Worm (Caenorhabditis elegans): ENCODE data around the gene B0250.7.

Gene B0250.7

ce11 chrV:20475029-20475428 lies 832 bp downstream of the B0250.7 start:
- TF ChIP-seq Y95B8A.8 (GFP tag; IDR thresholded peaks at IDR 0.05) (no peak), somi-1 (GFP tag; optimal IDR thresholded peaks at IDR 0.05) (no peak), Y53G8AR.9 (GFP tag; conservative IDR thresholded peaks at IDR 0.05) (no peak), Y67H2A.10 (GFP tag; conservative IDR thresholded peaks at IDR 0.05) (no peak), sdz-38 (tag; optimal IDR thresholded peaks at IDR 0.05) (no peak), xnd-1 (tag; optimal IDR thresholded peaks at IDR 0.05) (no peak), ztf-22 (GFP tag; optimal IDR thresholded peaks at IDR 0.05) (no peak), madf-6 (GFP tag; IDR thresholded peaks at IDR 0.05) (no peak), hlh-12 (tag; optimal IDR thresholded peaks at IDR 0.05) (no peak), tbp1 (GFP tag; optimal IDR thresholded peaks at IDR 0.05) (no peak), lin-40 (tag; optimal IDR thresholded peaks at IDR 0.05) (no peak), nhr-80 (tag; optimal IDR thresholded peaks at IDR 0.05) (no peak), ztf-25 (GFP tag; IDR thresholded peaks at IDR 0.05) (no peak), lag-1 (GFP tag; IDR thresholded peaks at IDR 0.05) (no peak), hmg-1.2 (GFP tag; IDR thresholded peaks at IDR 0.05) (no peak), ceh-91 (GFP tag; IDR thresholded peaks at IDR 0.05) (no peak), snpc-4 (GFP tag; optimal IDR thresholded peaks at IDR 0.05) (no peak), snpc-4 (tag; optimal IDR thresholded peaks at IDR 0.05) (no peak), dpl-1 (GFP tag; optimal IDR thresholded peaks at IDR 0.05) (no peak)

ce11 chrV:20470385-20470784 lies 5.5 kb downstream of the B0250.7 start, which contains the start of gene B0250.8:
B0250.8 (minus strand) TSS chrV:20470485.
- TF ChIP-seq lir-1 (GFP tag; conservative IDR thresholded peaks at IDR 0.05), result no peak
- no peak for TF ChIP-seq egrh-3 (GFP tag; IDR thresholded peaks at IDR 0.05)
- no peak for TF ChIP-seq madf-8 (GFP tag; conservative IDR thresholded peaks at IDR 0.05)
- no peak for TF ChIP-seq Y95B8A.8 (GFP tag; IDR thresholded peaks at IDR 0.05)
- TF ChIP-seq ama-1 (optimal IDR thresholded peaks at IDR 0.05), result no peak
- TF ChIP-seq ama-1 (GFP tag; optimal IDR thresholded peaks at IDR 0.05), result no peak
- no peak for TF ChIP-seq let-607 (tag; optimal IDR thresholded peaks at IDR 0.05)
- TF ChIP-seq hrde-1 (tag; optimal IDR thresholded peaks at IDR 0.05; ENCODE audit: borderline replicate concordance), result no peak
- TF ChIP-seq B0019.2 (GFP tag; conservative IDR thresholded peaks at IDR 0.05), result no peak
- TF ChIP-seq F37B4.10 (GFP tag; IDR thresholded peaks at IDR 0.05), result no peak
- TF ChIP-seq chd-7 (tag; optimal IDR thresholded peaks at IDR 0.05), result no peak
- no peak for TF ChIP-seq bed-2 (GFP tag; IDR thresholded peaks at IDR 0.05)
- no peak for TF ChIP-seq ceh-27 (GFP tag; optimal IDR thresholded peaks at IDR 0.05)
- no peak for TF ChIP-seq ceh-58 (GFP tag; IDR thresholded peaks at IDR 0.05)
- TF ChIP-seq ekl-4 (GFP tag; IDR thresholded peaks at IDR 0.05), result no peak

ce11 chrV:20464778-20465177 lies 11.1 kb downstream of the B0250.7 start:
- TF ChIP-seq efl-1 (GFP tag; optimal IDR thresholded peaks at IDR 0.05) (no peak), nhr-90 (tag; optimal IDR thresholded peaks at IDR 0.05) (no peak), T07F8.4 (tag; optimal IDR thresholded peaks at IDR 0.05) (no peak), tbx-9 (tag; optimal IDR thresholded peaks at IDR 0.05; ENCODE audit: borderline replicate concordance) (no peak), lir-1 (GFP tag; conservative IDR thresholded peaks at IDR 0.05) (no peak), unc-62 (GFP tag; optimal IDR thresholded peaks at IDR 0.05) (no peak), hmg-1.2 (GFP tag; IDR thresholded peaks at IDR 0.05) (peak; percentile 78)
